Fruit fly (Drosophila melanogaster): ENCODE measurements around the gene Gr28b.

Gr28b gene

dm6 chr2L:7434737-7435356, 27.2 kb downstream of the Gr28b start (continued):
- TF ChIP-seq CG15269 (tag; optimal IDR thresholded peaks at IDR 0.05): peak; percentile 64
- no peak for TF ChIP-seq sr (GFP tag; IDR thresholded peaks at IDR 0.05)
- TF ChIP-seq CG11085 (GFP tag; IDR thresholded peaks at IDR 0.05): peak; percentile 37; the same call in 1 of the 2 replicates
- TF ChIP-seq run (tag; optimal IDR thresholded peaks at IDR 0.05): no peak
- no peak for TF ChIP-seq Lhr (GFP tag; optimal IDR thresholded peaks at IDR 0.05)
- no peak for TF ChIP-seq CG33213 (GFP tag; optimal IDR thresholded peaks at IDR 0.05)
- TF ChIP-seq Nf-YB (GFP tag; optimal IDR thresholded peaks at IDR 0.05): no peak
- peak; percentile 69 for TF ChIP-seq seq (GFP tag; IDR thresholded peaks at IDR 0.05)
- no peak for TF ChIP-seq NC2α (GFP tag; optimal IDR thresholded peaks at IDR 0.05)
- TF ChIP-seq hkb (optimal IDR thresholded peaks at IDR 0.05): no peak
- peak; percentile 35 for TF ChIP-seq hkb (GFP tag; IDR thresholded peaks at IDR 0.05)
- TF ChIP-seq hth (optimal IDR thresholded peaks at IDR 0.05): no peak
- TF ChIP-seq H2.0 (GFP tag; IDR thresholded peaks at IDR 0.05): peak; percentile 35
- TF ChIP-seq gcm2 (GFP tag; optimal IDR thresholded peaks at IDR 0.05): no peak
- no peak for TF ChIP-seq HLHmδ (GFP tag; optimal IDR thresholded peaks at IDR 0.05)
- peak; percentile 35 for TF ChIP-seq cwo (GFP tag; optimal IDR thresholded peaks at IDR 0.05)
- TF ChIP-seq CG15514 (GFP tag; optimal IDR thresholded peaks at IDR 0.05): no peak
- no peak for TF ChIP-seq ewg (GFP tag; optimal IDR thresholded peaks at IDR 0.05)
- no peak for TF ChIP-seq CG10147 (GFP tag; optimal IDR thresholded peaks at IDR 0.05)
- no peak for TF ChIP-seq Deaf1 (tag; optimal IDR thresholded peaks at IDR 0.05)
- TF ChIP-seq en (GFP tag; optimal IDR thresholded peaks at IDR 0.05): no peak
- TF ChIP-seq Gsc (GFP tag; IDR thresholded peaks at IDR 0.05): no peak
- TF ChIP-seq CG10209 (GFP tag; optimal IDR thresholded peaks at IDR 0.05): peak; percentile 38
- no peak for TF ChIP-seq trh (GFP tag; optimal IDR thresholded peaks at IDR 0.05)
- TF ChIP-seq CG8478 (optimal IDR thresholded peaks at IDR 0.05): no peak
- peak; percentile 46; the same call in 1 of the 2 replicates for TF ChIP-seq Ptx1 (GFP tag; IDR thresholded peaks at IDR 0.05)
- no peak for TF ChIP-seq jumu (GFP tag; optimal IDR thresholded peaks at IDR 0.05)
- no peak for TF ChIP-seq Nf-YC (tag; optimal IDR thresholded peaks at IDR 0.05)
- no peak for TF ChIP-seq psq (GFP tag; optimal IDR thresholded peaks at IDR 0.05)
- no peak for TF ChIP-seq zfh2 (GFP tag; optimal IDR thresholded peaks at IDR 0.05)
- no peak for TF ChIP-seq CG3163 (GFP tag; optimal IDR thresholded peaks at IDR 0.05)
- peak; percentile 5; the same call in 1 of the 3 replicates for TF ChIP-seq ken (GFP tag; IDR thresholded peaks at IDR 0.05)
- peak; percentile 33; the same call in 1 of the 2 replicates for TF ChIP-seq esg (GFP tag; conservative IDR thresholded peaks at IDR 0.05)
- no peak for TF ChIP-seq Optix (GFP tag; IDR thresholded peaks at IDR 0.05)
- TF ChIP-seq repo (GFP tag; optimal IDR thresholded peaks at IDR 0.05): no peak
- peak; percentile 60; the same call in 1 of the 2 replicates for TF ChIP-seq CG11247 (GFP tag; IDR thresholded peaks at IDR 0.05)
- TF ChIP-seq dmrt99B (tag; optimal IDR thresholded peaks at IDR 0.05): peak; percentile 12
- no peak for TF ChIP-seq CG11456 (GFP tag; IDR thresholded peaks at IDR 0.05)
- no peak for TF ChIP-seq TFAM (GFP tag; optimal IDR thresholded peaks at IDR 0.05)
- TF ChIP-seq CG1602 (GFP tag; optimal IDR thresholded peaks at IDR 0.05): no peak
- TF ChIP-seq shn (GFP tag; optimal IDR thresholded peaks at IDR 0.05): no peak
- no peak for TF ChIP-seq Fer2 (tag; optimal IDR thresholded peaks at IDR 0.05)
- no peak for TF ChIP-seq sug (tag; optimal IDR thresholded peaks at IDR 0.05)
- TF ChIP-seq dysf (GFP tag; IDR thresholded peaks at IDR 0.05): peak; percentile 67
- TF ChIP-seq CoRest (tag; optimal IDR thresholded peaks at IDR 0.05): peak; percentile 20
- TF ChIP-seq Asciz (GFP tag; optimal IDR thresholded peaks at IDR 0.05): no peak
- TF ChIP-seq CG13123 (GFP tag; optimal IDR thresholded peaks at IDR 0.05): no peak
- TF ChIP-seq CG43689 (GFP tag; IDR thresholded peaks at IDR 0.05): no peak
- no peak for TF ChIP-seq CG8290 (GFP tag; optimal IDR thresholded peaks at IDR 0.05)
- TF ChIP-seq CG8290 (tag; optimal IDR thresholded peaks at IDR 0.05): no peak
- TF ChIP-seq ranshi (GFP tag; IDR thresholded peaks at IDR 0.05): peak; percentile 38
- TF ChIP-seq CG1603 (tag; optimal IDR thresholded peaks at IDR 0.05): no peak
